Worm (Caenorhabditis elegans): ENCODE measurements around the gene F55B11.3.

F55B11.3 gene

ce11 chrIV:14424396-14424795, at the start of gene F55B11.3:
TSS of gene F55B11.3 (plus strand) at chrIV:14424696.
- TF ChIP-seq mab-5 (tag; optimal IDR thresholded peaks at IDR 0.05) (no peak), unc-39 (tag; optimal IDR thresholded peaks at IDR 0.05) (no peak), Y55F3AM.14 (GFP tag; optimal IDR thresholded peaks at IDR 0.05) (no peak), aly-2 (tag; optimal IDR thresholded peaks at IDR 0.05) (no peak), elt-3 (tag; optimal IDR thresholded peaks at IDR 0.05) (no peak), nhr-129 (tag; optimal IDR thresholded peaks at IDR 0.05) (no peak), sma-3 (GFP tag; optimal IDR thresholded peaks at IDR 0.05) (no peak), nhr-21 (tag; optimal IDR thresholded peaks at IDR 0.05) (no peak)

- no peak for TF ChIP-seq unc-39 (tag; optimal IDR thresholded peaks at IDR 0.05)
Observed at ce11 chrIV:14377267-14377814, 47.2 kb upstream of the F55B11.3 start.

- TF ChIP-seq mdl-1 (tag; optimal IDR thresholded peaks at IDR 0.05) (no peak), lsy-2 (tag; optimal IDR thresholded peaks at IDR 0.05) (no peak), nhr-21 (tag; optimal IDR thresholded peaks at IDR 0.05) (no peak)
Observed at ce11 chrIV:14377850-14378249, 46.6 kb upstream of the F55B11.3 start.

- TF ChIP-seq nhr-12 (tag; optimal IDR thresholded peaks at IDR 0.05) (no peak), peb-1 (tag; optimal IDR thresholded peaks at IDR 0.05) (no peak), nhr-23 (tag; optimal IDR thresholded peaks at IDR 0.05) (no peak), lin-11 (tag; optimal IDR thresholded peaks at IDR 0.05) (no peak), Y55F3AM.14 (GFP tag; optimal IDR thresholded peaks at IDR 0.05) (no peak), ztf-1 (GFP tag; conservative IDR thresholded peaks at IDR 0.05) (no peak), alr-1 (tag; optimal IDR thresholded peaks at IDR 0.05) (no peak)
Observed at ce11 chrIV:14379191-14379590, 45.3 kb upstream of the F55B11.3 start.

- TF ChIP-seq ceh-16 (tag; optimal IDR thresholded peaks at IDR 0.05) (no peak), unc-62 (GFP tag; optimal IDR thresholded peaks at IDR 0.05) (no peak)
Observed at ce11 chrIV:14383474-14383873, 41.0 kb upstream of the F55B11.3 start, which contains the start of gene paqr-3. TSS of gene paqr-3 (minus strand) at chrIV:14383683.

- no peak for TF ChIP-seq aly-2 (tag; optimal IDR thresholded peaks at IDR 0.05)
- no peak for TF ChIP-seq ZK546.5 (tag; optimal IDR thresholded peaks at IDR 0.05)
- no peak for TF ChIP-seq nhr-77 (tag; optimal IDR thresholded peaks at IDR 0.05)
- no peak for TF ChIP-seq unc-55 (GFP tag; optimal IDR thresholded peaks at IDR 0.05)
- TF ChIP-seq elt-1 (tag; optimal IDR thresholded peaks at IDR 0.05) = no peak
- TF ChIP-seq lsy-2 (tag; optimal IDR thresholded peaks at IDR 0.05) = no peak
Observed at ce11 chrIV:14384194-14384593, 40.3 kb upstream of the F55B11.3 start.

ce11 chrIV:14385140-14385539, 39.4 kb upstream of the F55B11.3 start:
- TF ChIP-seq nhr-129 (tag; optimal IDR thresholded peaks at IDR 0.05) (peak; percentile 14), alr-1 (tag; optimal IDR thresholded peaks at IDR 0.05) (no peak), mdl-1 (tag; optimal IDR thresholded peaks at IDR 0.05) (no peak)

ce11 chrIV:14387766-14388553, 36.5 kb upstream of the F55B11.3 start:
- TF ChIP-seq elt-1 (tag; optimal IDR thresholded peaks at IDR 0.05) (no peak), crh-2 (tag; optimal IDR thresholded peaks at IDR 0.05) (no peak), nhr-23 (tag; optimal IDR thresholded peaks at IDR 0.05) (no peak), ceh-82 (tag; optimal IDR thresholded peaks at IDR 0.05) (no peak), nhr-25 (tag; optimal IDR thresholded peaks at IDR 0.05) (no peak), lin-39 (tag; optimal IDR thresholded peaks at IDR 0.05) (no peak), lin-13 (GFP tag; optimal IDR thresholded peaks at IDR 0.05) (no peak), nhr-11 (tag; optimal IDR thresholded peaks at IDR 0.05) (no peak), ZK546.5 (tag; optimal IDR thresholded peaks at IDR 0.05) (no peak), alr-1 (tag; optimal IDR thresholded peaks at IDR 0.05) (no peak), skn-1 (tag; optimal IDR thresholded peaks at IDR 0.05) (no peak), lin-11 (tag; optimal IDR thresholded peaks at IDR 0.05) (no peak), nhr-77 (tag; optimal IDR thresholded peaks at IDR 0.05) (no peak), elt-3 (tag; optimal IDR thresholded peaks at IDR 0.05) (no peak), zag-1 (tag; optimal IDR thresholded peaks at IDR 0.05) (no peak), ceh-16 (tag; optimal IDR thresholded peaks at IDR 0.05) (no peak), gmeb-1 (tag; optimal IDR thresholded peaks at IDR 0.05) (no peak)
